Worm (Caenorhabditis elegans): ENCODE data around the gene F35H8.1.

Gene F35H8.1

DNA sequence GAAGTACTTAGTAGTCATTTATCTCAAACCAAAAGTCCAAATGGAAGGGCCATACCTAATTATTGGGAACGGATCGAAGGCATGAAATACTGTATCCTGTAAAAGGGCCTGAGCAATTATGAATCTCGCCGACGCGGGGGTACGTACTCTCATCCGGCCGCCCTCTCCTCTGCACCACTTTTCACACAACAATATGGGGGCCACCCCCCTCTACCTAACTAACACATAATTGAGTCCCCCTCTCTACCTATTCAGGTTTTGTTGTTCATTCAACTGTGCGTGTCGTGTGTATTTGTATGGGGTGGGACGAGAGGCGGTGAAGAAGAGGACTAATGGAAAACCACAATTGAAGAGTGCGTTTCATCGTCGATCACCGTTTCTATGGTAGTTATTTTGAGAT, 21.3 kb upstream of the F35H8.1 start:
- no peak for TF ChIP-seq unc-62 (GFP tag; optimal IDR thresholded peaks at IDR 0.05)

ce11 chrII:9573412-9573811, 20.3 kb upstream of the F35H8.1 start:
- TF ChIP-seq unc-62 (GFP tag; optimal IDR thresholded peaks at IDR 0.05), result no peak

ce11 chrII:9566045-9566444, 13.0 kb upstream of the F35H8.1 start:
- TF ChIP-seq unc-62 (GFP tag; optimal IDR thresholded peaks at IDR 0.05), result no peak

- TF ChIP-seq unc-62 (GFP tag; optimal IDR thresholded peaks at IDR 0.05), result no peak
Measured at ce11 chrII:9560895-9561294, 7.8 kb upstream of the F35H8.1 start.

ce11 chrII:9559929-9560328, 6.8 kb upstream of the F35H8.1 start, which contains the start of gene F35H8.4:
Gene F35H8.4 (minus strand): TSS chrII:9560029.
- no peak for TF ChIP-seq unc-62 (GFP tag; optimal IDR thresholded peaks at IDR 0.05)

- no peak for TF ChIP-seq unc-62 (GFP tag; optimal IDR thresholded peaks at IDR 0.05)
Measured at ce11 chrII:9558906-9559305, 5.8 kb upstream of the F35H8.1 start.

DNA sequence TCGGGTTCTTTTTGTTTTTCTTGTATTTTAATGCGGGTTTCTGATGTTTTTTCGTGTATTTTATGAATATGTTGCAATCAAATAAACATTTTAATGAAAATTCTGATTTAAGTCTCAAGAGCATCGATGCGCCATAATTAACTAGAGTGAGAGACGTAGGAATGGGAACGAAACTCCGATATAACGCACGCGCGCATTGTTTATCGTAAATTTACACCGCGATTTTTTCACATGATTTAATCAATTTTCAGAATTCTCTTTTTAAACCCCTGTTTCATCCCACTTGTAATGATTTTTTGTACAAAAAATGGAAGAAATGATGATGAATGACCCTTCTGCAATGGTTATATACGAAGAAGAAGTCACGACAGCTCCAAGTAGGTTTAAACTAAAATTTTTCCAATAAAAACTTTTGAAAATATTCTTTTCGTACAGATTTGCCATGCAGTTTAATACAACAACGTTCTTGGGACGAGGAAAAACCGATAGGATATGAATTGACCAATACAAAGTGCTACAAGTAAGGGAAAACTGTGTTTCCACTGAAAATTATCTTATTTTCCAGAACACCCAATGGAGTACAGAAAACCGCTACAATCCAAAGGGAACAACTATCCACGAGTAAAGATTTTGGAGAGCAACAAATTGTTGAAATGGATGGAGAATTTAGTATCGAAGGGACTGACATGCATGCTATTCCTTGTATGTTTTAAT, 4.5 kb upstream of the F35H8.1 start, which contains the start of gene zfp-2:
TSS of gene zfp-2 (plus strand) at position 214 of the 714 bp plus-strand sequence.
- no peak for TF ChIP-seq unc-62 (GFP tag; optimal IDR thresholded peaks at IDR 0.05)

DNA sequence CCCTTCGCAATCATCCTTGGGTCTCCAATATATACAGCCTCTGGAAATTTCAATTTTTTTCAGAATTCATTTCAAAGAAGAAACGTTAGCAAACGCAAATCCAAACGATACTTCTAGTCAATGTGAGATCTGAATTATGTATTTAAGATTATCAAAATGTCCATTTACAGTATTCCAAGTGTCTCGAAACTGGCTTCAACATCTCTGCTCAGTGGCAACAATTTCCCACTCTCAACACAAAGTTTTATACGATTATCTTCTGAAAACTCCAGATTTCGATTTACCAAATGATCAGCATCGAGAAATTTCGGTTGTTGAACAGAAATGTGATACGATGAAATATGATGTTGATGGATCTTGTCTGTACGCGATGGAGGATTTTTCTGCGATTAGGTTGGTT, 3.5 kb upstream of the F35H8.1 start:
- TF ChIP-seq unc-62 (GFP tag; optimal IDR thresholded peaks at IDR 0.05), result no peak

- TF ChIP-seq unc-62 (GFP tag; optimal IDR thresholded peaks at IDR 0.05), result no peak
Measured at ce11 chrII:9554925-9555553, 2.0 kb upstream of the F35H8.1 start, which contains the start of gene F35H8.2. Gene F35H8.2 (plus strand): TSS chrII:9555503.

- no peak for TF ChIP-seq unc-62 (GFP tag; optimal IDR thresholded peaks at IDR 0.05)
Measured at ce11 chrII:9551536-9551935, 1.5 kb downstream of the F35H8.1 start, which contains the start of gene F35H8.12. Gene F35H8.12 (plus strand): TSS chrII:9551836.

- TF ChIP-seq unc-62 (GFP tag; optimal IDR thresholded peaks at IDR 0.05), result no peak
Measured at ce11 chrII:9550718-9551117, 2.4 kb downstream of the F35H8.1 start, which contains the start of gene sra-6. Gene sra-6 (minus strand): TSS chrII:9550818.

- TF ChIP-seq unc-62 (GFP tag; optimal IDR thresholded peaks at IDR 0.05), result no peak
Measured at ce11 chrII:9544386-9544785, 8.7 kb downstream of the F35H8.1 start, which contains the start of gene sra-7. Gene sra-7 (plus strand): TSS chrII:9544686.

ce11 chrII:9542785-9543184, 10.3 kb downstream of the F35H8.1 start, which contains the start of gene sra-4:
Gene sra-4 (minus strand): TSS chrII:9542885.
- no peak for TF ChIP-seq unc-62 (GFP tag; optimal IDR thresholded peaks at IDR 0.05)

ce11 chrII:9540723-9541122, 12.4 kb downstream of the F35H8.1 start, which contains the start of gene sra-3:
Gene sra-3 (minus strand): TSS chrII:9540823.
- no peak for TF ChIP-seq unc-62 (GFP tag; optimal IDR thresholded peaks at IDR 0.05)

- no peak for TF ChIP-seq unc-62 (GFP tag; optimal IDR thresholded peaks at IDR 0.05)
Measured at ce11 chrII:9537429-9537828, 15.7 kb downstream of the F35H8.1 start, which contains the start of gene sra-8. Gene sra-8 (plus strand): TSS chrII:9537729.

ce11 chrII:9532011-9532410, 21.1 kb downstream of the F35H8.1 start, which contains the start of gene sra-9:
Gene sra-9 (plus strand): TSS chrII:9532311.
- no peak for TF ChIP-seq unc-62 (GFP tag; optimal IDR thresholded peaks at IDR 0.05)

DNA sequence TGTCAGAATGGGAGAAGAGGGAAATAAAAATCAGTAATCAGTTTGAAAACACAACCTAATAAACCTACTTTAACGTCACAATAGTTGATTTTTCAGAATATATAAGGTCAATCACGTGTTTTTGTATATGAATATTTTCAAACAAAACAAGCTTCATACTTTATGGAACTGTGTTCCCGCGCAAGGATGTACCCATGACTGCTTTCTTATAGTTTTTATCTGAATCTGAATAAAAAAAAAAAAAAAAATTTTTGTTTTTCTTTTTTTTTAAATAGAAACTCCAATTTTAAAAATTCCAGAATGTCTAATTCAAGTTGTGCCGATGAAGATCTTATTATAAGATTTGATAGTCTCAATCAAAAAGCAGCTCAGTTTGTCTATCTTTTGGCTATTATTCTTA, 24.6 kb downstream of the F35H8.1 start, which contains the start of gene sra-2:
TSS of gene sra-2 (plus strand) at position 301 of the 400 bp plus-strand sequence.
- no peak for TF ChIP-seq unc-62 (GFP tag; optimal IDR thresholded peaks at IDR 0.05)
